Fruit fly (Drosophila melanogaster) whole organism, pupa: ENCODE results near the gene ru.
"Not testable (repeated sequence)": the region's sequence is repeated elsewhere in the genome, so short reads cannot be mapped to it uniquely, and the experiment has no call there.

ENCODE experiments used
- CG10348 ChIP-seq: fragments of 200-800 bp; sonication (Bioruptor generic); IDR thresholded peaks from 2 replicates; pipeline ENCODE4 v1.3.6; 2022; ENCODE audit warnings: missing biosample characterization, missing genetic modification characterization
- CG12605 ChIP-seq: fragments of 200-800 bp; sonication (Bioruptor generic); IDR thresholded peaks from 2 replicates; pipeline ENCODE4 v1.3.6; 2022; ENCODE audit warnings: missing biosample characterization, missing genetic modification characterization
- CG13204 ChIP-seq: fragments of 200-800 bp; sonication (Bioruptor generic); optimal IDR thresholded peaks from 2 replicates; lab custom pipeline; 2018; ENCODE audit warnings: missing biosample characterization, mild to moderate bottlenecking, missing genetic modification characterization, moderate library complexity
- CG14655 ChIP-seq: fragments of 200-800 bp; sonication (Bioruptor generic); optimal IDR thresholded peaks from 3 replicates; lab custom pipeline; 2017; ENCODE audit warnings: mild to moderate bottlenecking, missing biosample characterization, missing genetic modification reagents, missing genetic modification characterization
- CG15710 ChIP-seq: fragments of 200-800 bp; sonication (Bioruptor generic); optimal IDR thresholded peaks from 2 replicates; lab custom pipeline; 2018; ENCODE audit warnings: missing biosample characterization, mild to moderate bottlenecking, missing genetic modification characterization, moderate library complexity
- CG17806 ChIP-seq: fragments of 200-800 bp; sonication (Bioruptor generic); optimal IDR thresholded peaks from 2 replicates; lab custom pipeline; 2018; ENCODE audit warnings: missing biosample characterization, mild to moderate bottlenecking, missing genetic modification characterization, moderate library complexity
- CG32121 ChIP-seq: fragments of 200-800 bp; sonication (Bioruptor generic); IDR thresholded peaks from 2 replicates; pipeline ENCODE4 v1.3.6; 2022; ENCODE audit warnings: missing biosample characterization, missing genetic modification characterization
- CG34367 ChIP-seq: fragments of 200-800 bp; sonication (Bioruptor generic); optimal IDR thresholded peaks from 2 replicates; lab custom pipeline; 2018; ENCODE audit warnings: missing biosample characterization, mild to moderate bottlenecking, missing genetic modification characterization
- CG4496 ChIP-seq: fragments of 200-800 bp; sonication (Bioruptor generic); IDR thresholded peaks from 3 replicates; pipeline ENCODE4 v1.3.6; 2022; ENCODE audit warnings: missing biosample characterization, missing genetic modification characterization
- CG8159 ChIP-seq: fragments of 200-800 bp; sonication (Bioruptor generic); optimal IDR thresholded peaks from 3 replicates; lab custom pipeline; 2018; ENCODE audit warnings: missing biosample characterization, mild to moderate bottlenecking, missing genetic modification characterization, moderate library complexity
- CG8301 ChIP-seq: fragments of 200-800 bp; sonication (Bioruptor generic); optimal IDR thresholded peaks from 2 replicates; lab custom pipeline; 2018; ENCODE audit warnings: missing biosample characterization, mild to moderate bottlenecking, missing genetic modification characterization
- CG9948 ChIP-seq: fragments of 200-800 bp; sonication (Bioruptor generic); optimal IDR thresholded peaks from 2 replicates; lab custom pipeline; 2018; ENCODE audit warnings: missing biosample characterization, mild to moderate bottlenecking, missing genetic modification characterization, moderate library complexity
- D1 ChIP-seq: fragments of 200-800 bp; sonication (Bioruptor generic); optimal IDR thresholded peaks from 2 replicates; lab custom pipeline; 2018; ENCODE audit warnings: missing biosample characterization, mild to moderate bottlenecking, missing genetic modification characterization, moderate library complexity
- EcR ChIP-seq: fragments of 200-800 bp; sonication (Bioruptor generic); optimal IDR thresholded peaks from 3 replicates; lab custom pipeline; 2019; ENCODE audit warnings: missing biosample characterization, missing genetic modification characterization, mild to moderate bottlenecking, moderate library complexity, missing genetic modification reagents
- Ets98B ChIP-seq: fragments of 200-800 bp; sonication (Bioruptor generic); IDR thresholded peaks from 2 replicates; pipeline ENCODE4 v1.3.6; 2022; ENCODE audit warnings: missing biosample characterization, missing genetic modification characterization
- Pif1A ChIP-seq: fragments of 200-800 bp; sonication (Bioruptor generic); optimal IDR thresholded peaks from 3 replicates; lab custom pipeline; 2016; ENCODE audit warnings: missing biosample characterization, missing genetic modification characterization
- Pif1B ChIP-seq: fragments of 200-800 bp; sonication (Bioruptor generic); optimal IDR thresholded peaks from 3 replicates; lab custom pipeline; 2016; ENCODE audit warnings: missing biosample characterization, missing genetic modification characterization
- Snoo ChIP-seq: fragments of 200-800 bp; sonication (Bioruptor generic); optimal IDR thresholded peaks from 3 replicates; lab custom pipeline; 2017; ENCODE audit warnings: missing biosample characterization, mild to moderate bottlenecking, missing genetic modification characterization, inconsistent platforms
- fd96Ca ChIP-seq: fragments of 200-800 bp; sonication (Bioruptor generic); IDR thresholded peaks from 3 replicates; pipeline ENCODE4 v1.3.6; 2022; ENCODE audit warnings: missing biosample characterization, missing genetic modification characterization
- gl ChIP-seq: fragments of 200-800 bp; sonication (Bioruptor generic); optimal IDR thresholded peaks from 2 replicates; lab custom pipeline; 2018; ENCODE audit warnings: missing biosample characterization, mild to moderate bottlenecking, missing genetic modification characterization
- rn ChIP-seq: fragments of 200-800 bp; sonication (Bioruptor generic); IDR thresholded peaks from 2 replicates; pipeline ENCODE4 v1.3.6; 2022; ENCODE audit warnings: missing biosample characterization, missing genetic modification characterization

Gene ru

dm6 chr3L:1390410-1390809 is 20.0 kb downstream of the ru start:
- TF ChIP-seq Pif1A (GFP tag; lab: Kevin White, UChicago) (no peak), CG12605 (GFP tag; lab: Robert Waterston, UW) (no peak)

dm6 chr3L:1391993-1392952 is 21.8 kb downstream of the ru start:
- TF ChIP-seq Ets98B (peak; percentile 75), CG32121 (GFP tag; lab: Robert Waterston, UW) (peak; percentile 28; the same call in 1 of the 2 replicates), Pif1A (GFP tag; lab: Kevin White, UChicago) (peak; percentile 88), CG17806 (tag; lab: Kevin White, UChicago) (peak; percentile 90), CG12605 (GFP tag; lab: Robert Waterston, UW) (peak; percentile 77), gl (tag; lab: Kevin White, UChicago) (peak; percentile 76), EcR (GFP tag; lab: Kevin White, UChicago) (peak; percentile 74), CG4496 (GFP tag; lab: Robert Waterston, UW) (peak; percentile 86), CG8159 (tag; lab: Kevin White, UChicago) (peak; percentile 90), rn (GFP tag; lab: Robert Waterston, UW) (0 out of 2 replicates have a peak, but pooled peaks have one; percentile 23), D1 (tag; lab: Kevin White, UChicago) (peak; percentile 85), CG8301 (tag; lab: Kevin White, UChicago) (peak; percentile 88), CG9948 (tag; lab: Kevin White, UChicago) (peak; percentile 89), CG34367 (tag; lab: Kevin White, UChicago) (peak; percentile 90), CG10348 (GFP tag; lab: Robert Waterston, UW) (no peak), CG14655 (peak; percentile 93), fd96Ca (GFP tag; lab: Robert Waterston, UW) (peak; percentile 76), Pif1B (peak; percentile 85), CG15710 (peak; percentile 87), Snoo (tag; lab: Kevin White, UChicago) (peak; percentile 20), CG13204 (peak; percentile 66)

dm6 chr3L:1394463-1394862 is 24.0 kb downstream of the ru start:
- TF ChIP-seq Pif1B (no peak), CG9948 (tag; lab: Kevin White, UChicago) (no peak), fd96Ca (GFP tag; lab: Robert Waterston, UW) (no peak), CG8301 (tag; lab: Kevin White, UChicago) (no peak), Pif1A (GFP tag; lab: Kevin White, UChicago) (no peak), CG17806 (tag; lab: Kevin White, UChicago) (no peak), CG15710 (no peak), CG13204 (no peak)
- TF ChIP-seq, all 21 proteins: peak for 0

dm6 chr3L:1398286-1398685 is 27.9 kb downstream of the ru start, which contains the start of gene CG32320:
Gene CG32320 (plus strand): TSS chr3L:1398586.
- not testable (repeated sequence) for TF ChIP-seq CG12605 (GFP tag; lab: Robert Waterston, UW); Snoo (tag; lab: Kevin White, UChicago); EcR (GFP tag; lab: Kevin White, UChicago)

- TF ChIP-seq CG8159 (tag; lab: Kevin White, UChicago): no peak
- TF ChIP-seq CG10348 (GFP tag; lab: Robert Waterston, UW): no peak
- TF ChIP-seq CG4496 (GFP tag; lab: Robert Waterston, UW): no peak
Observed at dm6 chr3L:1401364-1401978, 31.0 kb downstream of the ru start.

dm6 chr3L:1402152-1402551 is 31.7 kb downstream of the ru start:
- TF ChIP-seq Ets98B (no peak), gl (tag; lab: Kevin White, UChicago) (no peak), CG13204 (no peak), CG10348 (GFP tag; lab: Robert Waterston, UW) (no peak), Pif1B (no peak), CG4496 (GFP tag; lab: Robert Waterston, UW) (no peak), CG34367 (tag; lab: Kevin White, UChicago) (no peak), CG17806 (tag; lab: Kevin White, UChicago) (no peak), CG8159 (tag; lab: Kevin White, UChicago) (no peak), Pif1A (GFP tag; lab: Kevin White, UChicago) (no peak), rn (GFP tag; lab: Robert Waterston, UW) (no peak), CG8301 (tag; lab: Kevin White, UChicago) (no peak), CG15710 (no peak), fd96Ca (GFP tag; lab: Robert Waterston, UW) (no peak), CG9948 (tag; lab: Kevin White, UChicago) (no peak), CG12605 (GFP tag; lab: Robert Waterston, UW) (no peak), CG32121 (GFP tag; lab: Robert Waterston, UW) (no peak), EcR (GFP tag; lab: Kevin White, UChicago) (no peak)
